Fruit fly (Drosophila melanogaster) whole organism, embryonic: Measurements from ENCODE around the gene cv-c.

Experiments
- Ada2b ChIP-seq: fragments of 200-800 bp; sonication (Bioruptor generic); IDR thresholded peaks from 2 replicates; pipeline ENCODE4 v1.3.6; 2022; ENCODE audit warnings: missing biosample characterization, missing genetic modification characterization
- CG10147 ChIP-seq: fragments of 200-800 bp; sonication (Bioruptor generic); optimal IDR thresholded peaks from 2 replicates; lab custom pipeline; 2019; ENCODE audit warnings: missing biosample characterization, mild to moderate bottlenecking, missing genetic modification characterization, moderate library complexity
- CG1024 ChIP-seq: fragments of 200-800 bp; sonication (Bioruptor generic); IDR thresholded peaks from 2 replicates; pipeline ENCODE4 v1.3.6; 2022; ENCODE audit warnings: missing biosample characterization, missing genetic modification characterization
- CG10321 ChIP-seq: fragments of 200-800 bp; sonication (Bioruptor generic); IDR thresholded peaks from 2 replicates; pipeline ENCODE4 v1.3.6; 2022; ENCODE audit warnings: missing biosample characterization, missing genetic modification characterization
- CG10462 ChIP-seq: fragments of 200-800 bp; sonication (Bioruptor generic); optimal IDR thresholded peaks from 2 replicates; lab custom pipeline; 2016; ENCODE audit warnings: missing biosample characterization, missing genetic modification characterization
- CG12236 ChIP-seq: fragments of 200-800 bp; sonication (Bioruptor generic); optimal IDR thresholded peaks from 2 replicates; lab custom pipeline; 2016; ENCODE audit warnings: missing biosample characterization, missing genetic modification characterization
- CG1233 ChIP-seq: fragments of 200-800 bp; sonication (Bioruptor generic); optimal IDR thresholded peaks from 4 replicates; lab custom pipeline; 2018; ENCODE audit warnings: missing biosample characterization, mild to moderate bottlenecking, missing genetic modification characterization
- CG12391 ChIP-seq: fragments of 200-800 bp; sonication (Bioruptor generic); optimal IDR thresholded peaks from 3 replicates; lab custom pipeline; 2018; ENCODE audit warnings: missing biosample characterization, mild to moderate bottlenecking, missing genetic modification characterization, moderate library complexity
- CG14014 ChIP-seq: fragments of 200-800 bp; sonication (Bioruptor generic); IDR thresholded peaks from 2 replicates; pipeline ENCODE4 v1.3.6; 2022; ENCODE audit warnings: missing biosample characterization, missing genetic modification characterization
- CG14667 ChIP-seq: fragments of 200-800 bp; sonication (Bioruptor generic); IDR thresholded peaks from 2 replicates; pipeline ENCODE4 v1.3.6; 2022; ENCODE audit warnings: missing biosample characterization, missing genetic modification characterization
- CG14860 ChIP-seq: fragments of 200-800 bp; sonication (Bioruptor generic); IDR thresholded peaks from 3 replicates; pipeline ENCODE4 v1.3.6; 2022; ENCODE audit warnings: missing biosample characterization, missing genetic modification characterization; ENCODE audit not compliant: partially characterized antibody
- CG1603 ChIP-seq: fragments of 200-800 bp; sonication (Bioruptor generic); optimal IDR thresholded peaks from 2 replicates; lab custom pipeline; 2019; ENCODE audit warnings: missing biosample characterization, mild to moderate bottlenecking, missing genetic modification characterization, moderate library complexity
- CG17186 ChIP-seq: fragments of 200-800 bp; sonication (Bioruptor generic); optimal IDR thresholded peaks from 3 replicates; lab custom pipeline; 2017; ENCODE audit warnings: missing biosample characterization, missing genetic modification reagents, missing genetic modification characterization
- CG17829 ChIP-seq: fragments of 200-800 bp; optimal IDR thresholded peaks from 2 replicates; lab custom pipeline; 2019; ENCODE audit warnings: missing biosample characterization, mild to moderate bottlenecking, missing genetic modification characterization, moderate library complexity
- CG18011 ChIP-seq: fragments of 200-800 bp; sonication (Bioruptor generic); optimal IDR thresholded peaks from 2 replicates; lab custom pipeline; 2017; ENCODE audit warnings: missing biosample characterization, missing genetic modification characterization, mild to moderate bottlenecking, moderate library complexity, missing genotype
- CG18262 ChIP-seq: fragments of 200-800 bp; optimal IDR thresholded peaks from 3 replicates; lab custom pipeline; 2019; ENCODE audit warnings: missing biosample characterization, mild to moderate bottlenecking, missing genetic modification characterization, moderate library complexity
- CG18599 ChIP-seq: fragments of 200-800 bp; sonication (Bioruptor generic); optimal IDR thresholded peaks from 3 replicates; lab custom pipeline; 2017; ENCODE audit warnings: missing biosample characterization, missing genetic modification characterization, mild to moderate bottlenecking, moderate library complexity, missing genetic modification reagents
- CG3065 ChIP-seq: fragments of 200-800 bp; sonication (Bioruptor generic); optimal IDR thresholded peaks from 2 replicates; lab custom pipeline; 2016; ENCODE audit warnings: missing biosample characterization, missing genetic modification characterization
- CG31224 ChIP-seq: fragments of 200-800 bp; sonication (Bioruptor generic); IDR thresholded peaks from 2 replicates; pipeline ENCODE4 v1.3.6; 2022; ENCODE audit warnings: missing biosample characterization, missing genetic modification characterization
- CG32767 ChIP-seq: fragments of 200-800 bp; sonication (Bioruptor generic); IDR thresholded peaks from 2 replicates; pipeline ENCODE4 v1.3.6; 2022; ENCODE audit warnings: missing biosample characterization, missing genetic modification characterization
- CG34422 ChIP-seq: fragments of 200-800 bp; sonication (Bioruptor generic); IDR thresholded peaks from 3 replicates; pipeline ENCODE4 v1.3.6; 2022; ENCODE audit warnings: missing biosample characterization, missing genetic modification characterization
- CG4707 ChIP-seq: fragments of 200-800 bp; sonication (Bioruptor generic); optimal IDR thresholded peaks from 2 replicates; lab custom pipeline; 2018; ENCODE audit warnings: missing biosample characterization, mild to moderate bottlenecking, missing genetic modification characterization, moderate library complexity
- CG6791 ChIP-seq: fragments of 200-800 bp; sonication (Bioruptor generic); IDR thresholded peaks from 3 replicates; pipeline ENCODE4 v1.3.6; 2022; ENCODE audit warnings: missing biosample characterization, missing genetic modification characterization; ENCODE audit not compliant: partially characterized antibody
- CG8359 ChIP-seq: fragments of 200-800 bp; sonication (Bioruptor generic); optimal IDR thresholded peaks from 2 replicates; lab custom pipeline; 2017; ENCODE audit warnings: missing biosample characterization, mild to moderate bottlenecking, missing genetic modification characterization, borderline replicate concordance
- CG9727 ChIP-seq: fragments of 200-800 bp; sonication (Bioruptor generic); optimal IDR thresholded peaks from 3 replicates; lab custom pipeline; 2017; ENCODE audit warnings: missing biosample characterization, mild to moderate bottlenecking, missing genetic modification characterization
- Dbx ChIP-seq: fragments of 200-800 bp; sonication (Bioruptor generic); IDR thresholded peaks from 3 replicates; pipeline ENCODE4 v1.3.6; 2022; ENCODE audit warnings: missing biosample characterization, missing genetic modification characterization
- Ets65A ChIP-seq: fragments of 200-800 bp; sonication (Bioruptor generic); peaks from one replicate; lab custom pipeline; 2016; ENCODE audit warnings: missing biosample characterization, missing genetic modification characterization
- Fer2 ChIP-seq: fragments of 200-800 bp; sonication (Bioruptor generic); optimal IDR thresholded peaks from 2 replicates; lab custom pipeline; 2018; ENCODE audit warnings: missing biosample characterization, mild to moderate bottlenecking, missing genetic modification characterization, moderate library complexity
- MESR4 ChIP-seq: fragments of 200-800 bp; sonication (Bioruptor generic); optimal IDR thresholded peaks from 2 replicates; lab custom pipeline; 2018; ENCODE audit warnings: missing biosample characterization, mild to moderate bottlenecking, missing genetic modification characterization, moderate library complexity
- Nf-YC ChIP-seq: fragments of 200-800 bp; optimal IDR thresholded peaks from 3 replicates; lab custom pipeline; 2019; ENCODE audit warnings: missing biosample characterization, mild to moderate bottlenecking, missing genetic modification characterization, moderate library complexity
- Sox100B ChIP-seq: fragments of 200-800 bp; sonication (Bioruptor generic); optimal IDR thresholded peaks from 3 replicates; lab custom pipeline; 2018; ENCODE audit warnings: missing biosample characterization, mild to moderate bottlenecking, missing genetic modification characterization
- Ssrp ChIP-seq: fragments of 200-800 bp; sonication (Bioruptor generic); optimal IDR thresholded peaks from 2 replicates; lab custom pipeline; 2018; ENCODE audit warnings: missing biosample characterization, mild to moderate bottlenecking, missing genetic modification characterization, moderate library complexity
- TFAM ChIP-seq: fragments of 200-800 bp; sonication (Bioruptor generic); optimal IDR thresholded peaks from 2 replicates; lab custom pipeline; 2017; ENCODE audit warnings: missing biosample characterization, missing genetic modification characterization, inconsistent platforms
- aop ChIP-seq: fragments of 200-800 bp; sonication (Bioruptor generic); IDR thresholded peaks from 2 replicates; pipeline ENCODE4 v1.3.6; 2022; ENCODE audit warnings: missing biosample characterization, missing genetic modification characterization
- bowl ChIP-seq: fragments of 200-800 bp; sonication (Bioruptor generic); IDR thresholded peaks from 2 replicates; pipeline ENCODE4 v1.3.6; 2022; ENCODE audit warnings: missing biosample characterization, missing genetic modification characterization
- ci ChIP-seq: fragments of 200-800 bp; sonication (Bioruptor generic); IDR thresholded peaks from 3 replicates; pipeline ENCODE4 v1.3.6; 2022; ENCODE audit warnings: missing biosample characterization, missing genetic modification characterization
- danr ChIP-seq: fragments of 200-800 bp; sonication (Bioruptor generic); IDR thresholded peaks from 2 replicates; pipeline ENCODE4 v1.3.6; 2022; ENCODE audit warnings: missing biosample characterization, missing genetic modification characterization
- dati ChIP-seq: fragments of 200-800 bp; sonication (Bioruptor generic); IDR thresholded peaks from 2 replicates; pipeline ENCODE4 v1.3.6; 2022; ENCODE audit warnings: missing biosample characterization, missing genetic modification characterization
- dimm ChIP-seq: fragments of 200-800 bp; sonication (Bioruptor generic); IDR thresholded peaks from 2 replicates; pipeline ENCODE4 v1.3.6; 2022; ENCODE audit warnings: missing biosample characterization, missing genetic modification characterization
- gfzf ChIP-seq: fragments of 200-800 bp; sonication (Bioruptor generic); optimal IDR thresholded peaks from 2 replicates; lab custom pipeline; 2016; ENCODE audit warnings: missing biosample characterization, mild to moderate bottlenecking, missing genetic modification characterization, moderate library complexity
- gsb ChIP-seq: fragments of 200-800 bp; sonication (Bioruptor generic); IDR thresholded peaks from 2 replicates; pipeline ENCODE4 v1.3.6; 2022; ENCODE audit warnings: missing biosample characterization, missing genetic modification characterization
- hth ChIP-seq: fragments of >200 bp; optimal IDR thresholded peaks from 2 replicates; lab custom pipeline; 2017; ENCODE audit warnings: inconsistent platforms
- p53 ChIP-seq: fragments of 200-800 bp; sonication (Bioruptor generic); optimal IDR thresholded peaks from 2 replicates; lab custom pipeline; 2016; ENCODE audit warnings: missing biosample characterization, missing genetic modification characterization
- pita ChIP-seq: fragments of 200-800 bp; sonication (Bioruptor generic); optimal IDR thresholded peaks from 2 replicates; lab custom pipeline; 2017; ENCODE audit warnings: missing biosample characterization, mild to moderate bottlenecking, missing genetic modification characterization
- psq ChIP-seq: fragments of 200-800 bp; sonication (Bioruptor generic); optimal IDR thresholded peaks from 2 replicates; lab custom pipeline; 2017; ENCODE audit warnings: missing biosample characterization, missing genetic modification characterization
- row ChIP-seq: fragments of 200-800 bp; sonication (Bioruptor generic); IDR thresholded peaks from 3 replicates; pipeline ENCODE4 v1.3.6; 2022; ENCODE audit warnings: missing biosample characterization, missing genetic modification characterization
- sd ChIP-seq: fragments of 200-800 bp; sonication (Bioruptor generic); optimal IDR thresholded peaks from 3 replicates; lab custom pipeline; 2018; ENCODE audit warnings: missing biosample characterization, mild to moderate bottlenecking, missing genetic modification characterization, moderate library complexity
- sim ChIP-seq: fragments of 200-800 bp; sonication (Bioruptor generic); IDR thresholded peaks from 2 replicates; pipeline ENCODE4 v1.3.6; 2022; ENCODE audit warnings: missing biosample characterization, missing genetic modification characterization
- ssp ChIP-seq: fragments of 200-800 bp; sonication (Bioruptor generic); IDR thresholded peaks from 2 replicates; pipeline ENCODE4 v1.3.6; 2022; ENCODE audit warnings: missing biosample characterization, missing genetic modification characterization
- trem ChIP-seq: fragments of 200-800 bp; optimal IDR thresholded peaks from 3 replicates; lab custom pipeline; 2019; ENCODE audit warnings: missing biosample characterization, mild to moderate bottlenecking, missing genetic modification characterization, moderate library complexity
- twi ChIP-seq: fragments of 200-800 bp; optimal IDR thresholded peaks from 2 replicates; lab custom pipeline; 2019; ENCODE audit warnings: missing biosample characterization, mild to moderate bottlenecking, missing genetic modification characterization, moderate library complexity
- zfh2 ChIP-seq: fragments of 200-800 bp; sonication (Bioruptor generic); optimal IDR thresholded peaks from 2 replicates; lab custom pipeline; 2016; ENCODE audit warnings: missing biosample characterization, missing genetic modification characterization

The cv-c gene

DNA sequence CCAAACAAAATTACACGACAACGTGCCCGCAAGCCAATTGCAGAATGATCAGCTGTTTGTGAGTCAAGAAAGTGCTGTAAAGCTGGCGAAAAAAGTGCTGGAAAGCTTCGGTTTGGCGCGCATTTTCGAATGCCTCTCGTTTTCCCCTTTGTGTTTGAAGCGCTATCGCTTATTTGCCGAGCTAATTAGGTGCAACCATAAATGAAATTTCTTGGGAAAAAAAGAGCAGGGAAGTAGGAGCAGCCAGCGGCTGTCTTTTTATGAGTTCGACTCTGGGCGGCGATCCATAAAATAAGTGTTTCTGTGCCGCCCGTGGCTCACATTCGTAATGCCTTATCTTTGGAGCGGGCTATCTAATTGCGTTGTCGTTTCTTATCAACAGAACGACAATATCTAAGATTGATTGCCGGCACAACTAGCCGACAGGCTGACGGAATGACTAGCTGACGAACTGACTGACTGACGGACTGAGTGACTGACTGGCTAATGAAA, 119.7 kb downstream of the cv-c start, which contains the start of gene Dnaaf5 (continued):
- TF ChIP-seq CG1024 (GFP tag; lab: Robert Waterston, UW) (no peak), CG9727 (GFP tag; lab: Kevin White, UChicago) (no peak), gsb (no peak), p53 (no peak), CG31224 (GFP tag; lab: Robert Waterston, UW) (no peak), psq (GFP tag; lab: Kevin White, UChicago) (no peak), CG32767 (GFP tag; lab: Robert Waterston, UW) (no peak), sd (peak; percentile 14), Fer2 (no peak), row (GFP tag; lab: Robert Waterston, UW) (no peak), Ssrp (tag; lab: Kevin White, UChicago) (no peak), ssp (no peak), sim (GFP tag; lab: Robert Waterston, UW) (no peak), CG14667 (GFP tag; lab: Robert Waterston, UW) (no peak), pita (GFP tag; lab: Kevin White, UChicago) (no peak), CG10147 (GFP tag; lab: Kevin White, UChicago) (no peak), Sox100B (GFP tag; lab: Kevin White, UChicago) (no peak), CG18262 (tag; lab: Kevin White, UChicago) (no peak), dimm (GFP tag; lab: Robert Waterston, UW) (no peak), danr (GFP tag; lab: Robert Waterston, UW) (no peak), Dbx (no peak), CG1603 (tag; lab: Kevin White, UChicago) (peak; percentile 37), CG10462 (GFP tag; lab: Kevin White, UChicago) (no peak), MESR4 (GFP tag; lab: Kevin White, UChicago) (no peak), twi (no peak), ci (peak; percentile 62; the same call in 2 of the 3 replicates), TFAM (no peak), zfh2 (GFP tag; lab: Kevin White, UChicago) (no peak), Nf-YC (tag; lab: Kevin White, UChicago) (no peak), gfzf (GFP tag; lab: Kevin White, UChicago) (no peak), CG18599 (GFP tag; lab: Kevin White, UChicago) (peak; percentile 51), CG18011 (GFP tag; lab: Kevin White, UChicago) (no peak), CG8359 (GFP tag; lab: Kevin White, UChicago) (no peak), Ets65A (GFP tag; lab: Kevin White, UChicago) (no peak), dati (no peak), CG14014 (GFP tag; lab: Robert Waterston, UW) (peak; percentile 29; the same call in 1 of the 2 replicates), CG6791 (GFP tag; lab: Robert Waterston, UW) (no peak), CG17186 (GFP tag; lab: Kevin White, UChicago) (no peak), CG3065 (GFP tag; lab: Kevin White, UChicago) (no peak), CG14860 (GFP tag; lab: Robert Waterston, UW) (no peak), Ada2b (GFP tag; lab: Robert Waterston, UW) (no peak), CG17829 (tag; lab: Kevin White, UChicago) (no peak), aop (GFP tag; lab: Robert Waterston, UW) (no peak), CG10321 (no peak), CG4707 (no peak), CG12236 (GFP tag; lab: Kevin White, UChicago) (no peak), bowl (GFP tag; lab: Robert Waterston, UW) (no peak), trem (tag; lab: Kevin White, UChicago) (no peak), CG34422 (GFP tag; lab: Robert Waterston, UW) (no peak), CG12391 (no peak), hth (lab: Kevin White, UChicago) (no peak), CG1233 (peak; percentile 18)
